Fruit fly (Drosophila melanogaster) whole organism, embryonic: ENCODE results near the gene Nrd1.

Experiments
- CG10147 ChIP-seq: fragments of 200-800 bp; sonication (Bioruptor generic); optimal IDR thresholded peaks from 2 replicates; lab custom pipeline; 2019; ENCODE audit warnings: missing biosample characterization, mild to moderate bottlenecking, missing genetic modification characterization, moderate library complexity
- CG12104 ChIP-seq: fragments of 200-800 bp; sonication (Bioruptor generic); optimal IDR thresholded peaks from 3 replicates; lab custom pipeline; 2016; ENCODE audit warnings: missing biosample characterization, missing genetic modification characterization
- CG13296 ChIP-seq: fragments of 200-800 bp; sonication (Bioruptor generic); optimal IDR thresholded peaks from 3 replicates; lab custom pipeline; 2018; ENCODE audit warnings: missing biosample characterization, mild to moderate bottlenecking, missing genetic modification characterization
- CG13424 ChIP-seq: fragments of 200-800 bp; sonication (Bioruptor generic); optimal IDR thresholded peaks from 2 replicates; lab custom pipeline; 2019; ENCODE audit warnings: missing biosample characterization, mild to moderate bottlenecking, missing genetic modification characterization, moderate library complexity
- CG14710 ChIP-seq: fragments of 200-800 bp; sonication (Bioruptor generic); optimal IDR thresholded peaks from 3 replicates; lab custom pipeline; 2019; ENCODE audit warnings: missing biosample characterization, mild to moderate bottlenecking, missing genetic modification characterization, moderate library complexity
- CG15011 ChIP-seq: fragments of 200-800 bp; sonication (Bioruptor generic); optimal IDR thresholded peaks from 3 replicates; lab custom pipeline; 2018; ENCODE audit warnings: missing biosample characterization, mild to moderate bottlenecking, missing genetic modification characterization
- CG16815 ChIP-seq: fragments of 200-800 bp; sonication (Bioruptor generic); optimal IDR thresholded peaks from 3 replicates; lab custom pipeline; 2017; ENCODE audit warnings: missing biosample characterization, mild to moderate bottlenecking, missing genetic modification characterization
- CG17186 ChIP-seq: fragments of 200-800 bp; sonication (Bioruptor generic); optimal IDR thresholded peaks from 3 replicates; lab custom pipeline; 2017; ENCODE audit warnings: missing biosample characterization, missing genetic modification reagents, missing genetic modification characterization
- CG17359 ChIP-seq: fragments of 200-800 bp; sonication (Bioruptor generic); optimal IDR thresholded peaks from 3 replicates; lab custom pipeline; 2018; ENCODE audit warnings: missing biosample characterization, mild to moderate bottlenecking, missing genetic modification characterization, moderate library complexity
- CG1792 ChIP-seq: fragments of 200-800 bp; sonication (Bioruptor generic); optimal IDR thresholded peaks from 2 replicates; lab custom pipeline; 2016; ENCODE audit warnings: missing biosample characterization, missing genetic modification characterization
- CG2712 ChIP-seq: fragments of 200-800 bp; optimal IDR thresholded peaks from 3 replicates; lab custom pipeline; 2019; ENCODE audit warnings: missing biosample characterization, mild to moderate bottlenecking, missing genetic modification characterization, moderate library complexity
- CG2875 ChIP-seq: fragments of 200-800 bp; sonication (Bioruptor generic); optimal IDR thresholded peaks from 2 replicates; lab custom pipeline; 2017; ENCODE audit warnings: missing biosample characterization, mild to moderate bottlenecking, missing genetic modification characterization, missing genetic modification reagents
- CG3163 ChIP-seq: fragments of 200-800 bp; sonication (Bioruptor generic); optimal IDR thresholded peaks from 3 replicates; lab custom pipeline; 2016; ENCODE audit warnings: missing biosample characterization, missing genetic modification characterization
- CG3407 ChIP-seq: fragments of 200-800 bp; sonication (Bioruptor generic); optimal IDR thresholded peaks from 2 replicates; lab custom pipeline; 2018; ENCODE audit warnings: missing biosample characterization, mild to moderate bottlenecking, missing genetic modification characterization
- CG3995 ChIP-seq: fragments of 200-800 bp; sonication (Bioruptor generic); optimal IDR thresholded peaks from 3 replicates; lab custom pipeline; 2016; ENCODE audit warnings: missing biosample characterization, missing genetic modification characterization
- CG4282 ChIP-seq: fragments of 200-800 bp; sonication (Bioruptor generic); optimal IDR thresholded peaks from 2 replicates; lab custom pipeline; 2016; ENCODE audit warnings: missing biosample characterization, missing genetic modification characterization
- CG6854 ChIP-seq: fragments of 200-800 bp; sonication (Bioruptor generic); optimal IDR thresholded peaks from 3 replicates; lab custom pipeline; 2017; ENCODE audit warnings: missing biosample characterization, mild to moderate bottlenecking, missing genetic modification characterization
- CG7963 ChIP-seq: fragments of 200-800 bp; sonication (Bioruptor generic); IDR thresholded peaks from 3 replicates; pipeline ENCODE4 v1.3.6; 2022; ENCODE audit warnings: missing biosample characterization, missing genetic modification characterization; ENCODE audit not compliant: partially characterized antibody
- CG8281 ChIP-seq: fragments of 200-800 bp; sonication (Bioruptor generic); optimal IDR thresholded peaks from 2 replicates; lab custom pipeline; 2018; ENCODE audit warnings: missing biosample characterization, mild to moderate bottlenecking, missing genetic modification characterization, moderate library complexity
- CG8290 ChIP-seq, 3 experiments: fragments of 200-800 bp; sonication (Bioruptor generic); optimal IDR thresholded peaks; 2 replicates each; lab custom pipeline; 2016 to 2019; ENCODE audit warnings: missing biosample characterization in 3 of 3, missing genetic modification characterization in 3 of 3, mild to moderate bottlenecking in 2 of 3, moderate library complexity in 1 of 3
- CG8765 ChIP-seq: fragments of 200-800 bp; sonication (Bioruptor generic); IDR thresholded peaks from 2 replicates; pipeline ENCODE4 v1.3.6; 2022; ENCODE audit warnings: missing biosample characterization, missing genetic modification characterization
- CG9876 ChIP-seq: fragments of 200-800 bp; sonication (Bioruptor generic); optimal IDR thresholded peaks from 2 replicates; lab custom pipeline; 2016; ENCODE audit warnings: missing biosample characterization, missing genetic modification characterization
- CHES-1-like ChIP-seq: fragments of 200-800 bp; sonication (Bioruptor generic); optimal IDR thresholded peaks from 2 replicates; lab custom pipeline; 2016; ENCODE audit warnings: missing biosample characterization, missing genetic modification characterization
- Dek ChIP-seq: fragments of 200-800 bp; sonication (Bioruptor generic); optimal IDR thresholded peaks from 3 replicates; lab custom pipeline; 2019; ENCODE audit warnings: missing biosample characterization, mild to moderate bottlenecking, missing genetic modification characterization, moderate library complexity
- Drgx ChIP-seq: fragments of 200-800 bp; sonication (Bioruptor generic); IDR thresholded peaks from 2 replicates; pipeline ENCODE4 v1.3.6; 2022; ENCODE audit warnings: missing biosample characterization, missing genetic modification characterization
- H15 ChIP-seq: fragments of 200-800 bp; sonication (Bioruptor generic); IDR thresholded peaks from 3 replicates; pipeline ENCODE4 v1.3.6; 2022; ENCODE audit warnings: missing biosample characterization, missing genetic modification characterization
- Hr51 ChIP-seq, 2 experiments: fragments of 200-800 bp; sonication (Bioruptor generic); optimal IDR thresholded peaks; 2 replicates in 1 of 2; 3 replicates in 1 of 2; lab custom pipeline; 2016 to 2018; ENCODE audit warnings: missing biosample characterization in 2 of 2, missing genetic modification characterization in 2 of 2, mild to moderate bottlenecking in 1 of 2, moderate library complexity in 1 of 2
- Lim3 ChIP-seq: fragments of 200-800 bp; sonication (Bioruptor generic); IDR thresholded peaks from 2 replicates; pipeline ENCODE4 v1.3.6; 2022; ENCODE audit warnings: missing biosample characterization, missing genetic modification characterization
- Mad ChIP-seq: fragments of 200-800 bp; sonication (Bioruptor generic); optimal IDR thresholded peaks from 2 replicates; lab custom pipeline; 2016; ENCODE audit warnings: missing biosample characterization, missing genetic modification characterization
- Neu2 ChIP-seq: fragments of 200-800 bp; sonication (Bioruptor generic); optimal IDR thresholded peaks from 3 replicates; lab custom pipeline; 2016; ENCODE audit warnings: missing biosample characterization, missing genetic modification characterization, borderline replicate concordance
- NfI ChIP-seq: fragments of 200-800 bp; sonication (Bioruptor generic); optimal IDR thresholded peaks from 3 replicates; lab custom pipeline; 2018; ENCODE audit warnings: missing biosample characterization, mild to moderate bottlenecking, missing genetic modification characterization, moderate library complexity
- Sox102F ChIP-seq: fragments of 200-800 bp; sonication (Bioruptor generic); optimal IDR thresholded peaks from 2 replicates; lab custom pipeline; 2018; ENCODE audit warnings: missing biosample characterization, mild to moderate bottlenecking, missing genetic modification characterization, moderate library complexity
- Sry-β ChIP-seq: fragments of 200-800 bp; sonication (Bioruptor generic); optimal IDR thresholded peaks from 2 replicates; lab custom pipeline; 2018; ENCODE audit warnings: missing biosample characterization, mild to moderate bottlenecking, missing genetic modification characterization, moderate library complexity
- Ssrp ChIP-seq: fragments of 200-800 bp; sonication (Bioruptor generic); optimal IDR thresholded peaks from 2 replicates; lab custom pipeline; 2018; ENCODE audit warnings: missing biosample characterization, mild to moderate bottlenecking, missing genetic modification characterization, moderate library complexity
- al ChIP-seq: fragments of 200-800 bp; sonication (Bioruptor generic); IDR thresholded peaks from 2 replicates; pipeline ENCODE4 v1.3.6; 2022; ENCODE audit warnings: missing biosample characterization, missing genetic modification characterization
- ara ChIP-seq: fragments of 200-800 bp; sonication (Bioruptor generic); IDR thresholded peaks from 2 replicates; pipeline ENCODE4 v1.3.6; 2022; ENCODE audit warnings: missing biosample characterization, missing genetic modification characterization
- bigmax ChIP-seq: fragments of 200-800 bp; sonication (Bioruptor generic); optimal IDR thresholded peaks from 2 replicates; lab custom pipeline; 2018; ENCODE audit warnings: missing biosample characterization, mild to moderate bottlenecking, missing genetic modification characterization
- croc ChIP-seq: fragments of 200-800 bp; sonication (Bioruptor generic); conservative IDR thresholded peaks from 3 replicates; pipeline ENCODE4 v1.3.6; 2022; ENCODE audit warnings: missing biosample characterization, missing genetic modification characterization
- fd96Cb ChIP-seq: fragments of 200-800 bp; sonication (Bioruptor generic); optimal IDR thresholded peaks from 2 replicates; lab custom pipeline; 2018; ENCODE audit warnings: missing biosample characterization, mild to moderate bottlenecking, missing genetic modification characterization, moderate library complexity
- gcm ChIP-seq: fragments of 200-800 bp; sonication (Bioruptor generic); optimal IDR thresholded peaks from 2 replicates; lab custom pipeline; 2019; ENCODE audit warnings: missing biosample characterization, mild to moderate bottlenecking, missing genetic modification characterization, moderate library complexity
- gsb ChIP-seq: fragments of 200-800 bp; sonication (Bioruptor generic); IDR thresholded peaks from 2 replicates; pipeline ENCODE4 v1.3.6; 2022; ENCODE audit warnings: missing biosample characterization, missing genetic modification characterization
- inv ChIP-seq: fragments of 200-800 bp; sonication (Bioruptor generic); IDR thresholded peaks from 2 replicates; pipeline ENCODE4 v1.3.6; 2022; ENCODE audit warnings: missing biosample characterization, missing genetic modification characterization; ENCODE audit not compliant: partially characterized antibody
- lab ChIP-seq: fragments of 200-800 bp; sonication (Bioruptor generic); optimal IDR thresholded peaks from 3 replicates; lab custom pipeline; 2017; ENCODE audit warnings: missing biosample characterization, missing genetic modification characterization, mild to moderate bottlenecking, moderate library complexity, missing genetic modification reagents
- oc ChIP-seq: fragments of 200-800 bp; sonication (Bioruptor generic); optimal IDR thresholded peaks from 2 replicates; lab custom pipeline; 2018; ENCODE audit warnings: missing biosample characterization, mild to moderate bottlenecking, missing genetic modification characterization, moderate library complexity
- onecut ChIP-seq: fragments of 200-800 bp; sonication (Bioruptor generic); IDR thresholded peaks from 2 replicates; pipeline ENCODE4 v1.3.6; 2022; ENCODE audit warnings: missing biosample characterization, missing genetic modification characterization
- pum ChIP-seq: fragments of 200-800 bp; sonication (Bioruptor generic); optimal IDR thresholded peaks from 2 replicates; lab custom pipeline; 2016; ENCODE audit warnings: missing biosample characterization, missing genetic modification characterization
- sd ChIP-seq: fragments of 200-800 bp; sonication (Bioruptor generic); optimal IDR thresholded peaks from 3 replicates; lab custom pipeline; 2018; ENCODE audit warnings: missing biosample characterization, mild to moderate bottlenecking, missing genetic modification characterization, moderate library complexity
- tll ChIP-seq, 2 experiments: fragments of 200-800 bp in 1 of 2; fragments of >200 bp in 1 of 2; sonication (Bioruptor generic) in 1 of 2; optimal IDR thresholded peaks; 2 replicates each; lab custom pipeline; 2017 to 2019; ENCODE audit warnings: missing biosample characterization in 2 of 2, missing genetic modification characterization in 2 of 2, mild to moderate bottlenecking in 1 of 2, moderate library complexity in 1 of 2
- zen ChIP-seq: fragments of 200-800 bp; sonication (Bioruptor generic); optimal IDR thresholded peaks from 3 replicates; lab custom pipeline; 2018; ENCODE audit warnings: missing biosample characterization, mild to moderate bottlenecking, missing genetic modification characterization, moderate library complexity
- zfh2 ChIP-seq: fragments of 200-800 bp; sonication (Bioruptor generic); optimal IDR thresholded peaks from 2 replicates; lab custom pipeline; 2016; ENCODE audit warnings: missing biosample characterization, missing genetic modification characterization

Nrd1 gene

dm6 chrX:11885356-11885755 lies 16.7 kb upstream of the Nrd1 start (continued):
- TF ChIP-seq CG3163 (GFP tag; lab: Kevin White, UChicago) (no peak), gsb (GFP tag; lab: Robert Waterston, UW) (no peak), Sry-β (GFP tag; lab: Kevin White, UChicago) (no peak), tll (GFP tag; optimal IDR thresholded peaks at IDR 0.05; lab: Kevin White, UChicago) (no peak), CG1792 (no peak), Neu2 (no peak), CG8765 (GFP tag; lab: Robert Waterston, UW) (no peak), CG16815 (GFP tag; lab: Kevin White, UChicago) (no peak), croc (GFP tag; lab: Robert Waterston, UW) (no peak), CG17186 (GFP tag; lab: Kevin White, UChicago) (no peak), CG9876 (no peak), CG17359 (peak; percentile 37), CG13424 (tag; lab: Kevin White, UChicago) (peak; percentile 61), Mad (GFP tag; lab: Kevin White, UChicago) (no peak), onecut (GFP tag; lab: Robert Waterston, UW) (no peak), oc (no peak), CG6854 (GFP tag; lab: Kevin White, UChicago) (peak; percentile 24), CG2875 (GFP tag; lab: Kevin White, UChicago) (no peak), CG2712 (tag; lab: Kevin White, UChicago) (peak; percentile 10), CG7963 (GFP tag; lab: Robert Waterston, UW) (no peak), fd96Cb (tag; lab: Kevin White, UChicago) (peak; percentile 18), Sox102F (GFP tag; lab: Kevin White, UChicago) (peak; percentile 44), CG4282 (GFP tag; lab: Kevin White, UChicago) (peak; percentile 16), CG3995 (GFP tag; lab: Kevin White, UChicago) (no peak), CG13296 (GFP tag; lab: Kevin White, UChicago) (peak; percentile 69), CG8281 (no peak), Drgx (GFP tag; lab: Robert Waterston, UW) (no peak), zfh2 (GFP tag; lab: Kevin White, UChicago) (peak; percentile 17), CG15011 (GFP tag; lab: Kevin White, UChicago) (no peak), lab (peak; percentile 61), ara (GFP tag; lab: Robert Waterston, UW) (no peak), CHES-1-like (no peak), Ssrp (peak; percentile 3), sd (tag; lab: Kevin White, UChicago) (peak; percentile 20), Dek (tag; lab: Kevin White, UChicago) (peak; percentile 37), Hr51 (GFP tag; optimal IDR thresholded peaks at IDR 0.05; lab: Kevin White, UChicago) (peak in 1 of 2 experiments; percentile 69), CG8290 (GFP tag; optimal IDR thresholded peaks at IDR 0.05; lab: Kevin White, UChicago) (no peak), CG8290 (tag; optimal IDR thresholded peaks at IDR 0.05; lab: Kevin White, UChicago) (peak in 1 of 2 experiments; percentile 69), Lim3 (GFP tag; lab: Robert Waterston, UW) (no peak), CG3407 (peak; percentile 0), zen (tag; lab: Kevin White, UChicago) (no peak), CG14710 (no peak), NfI (GFP tag; lab: Kevin White, UChicago) (peak; percentile 41), H15 (GFP tag; lab: Robert Waterston, UW) (no peak), inv (GFP tag; lab: Robert Waterston, UW) (no peak), CG12104 (GFP tag; lab: Kevin White, UChicago) (peak; percentile 29), pum (GFP tag; lab: Kevin White, UChicago) (no peak), al (GFP tag; lab: Robert Waterston, UW) (no peak), bigmax (no peak), CG10147 (GFP tag; lab: Kevin White, UChicago) (no peak), gcm (GFP tag; lab: Kevin White, UChicago) (no peak)
